Worm (Caenorhabditis elegans) whole organism, mixed stage, embryonic: Measurements from ENCODE around the gene fib-1.

Experiments used
- ces-1 ChIP-seq: fragments of 150-350 bp; optimal IDR thresholded peaks from 2 replicates; lab custom pipeline; 2014; ENCODE audit warnings: missing biosample characterization, missing genetic modification reagents, missing genetic modification characterization
- cnd-1 ChIP-seq: fragments of 200-800 bp; sonication (Bioruptor generic); optimal IDR thresholded peaks from 2 replicates; lab custom pipeline; 2018; ENCODE audit warnings: mild to moderate bottlenecking, missing genetic modification characterization, missing compliant biosample characterization
- hlh-1 ChIP-seq: fragments of 150-350 bp; optimal IDR thresholded peaks from 2 replicates; lab custom pipeline; 2014; ENCODE audit warnings: missing biosample characterization, missing genetic modification reagents, missing genetic modification characterization
- lin-32 ChIP-seq: fragments of 200-800 bp; sonication (Bioruptor generic); optimal IDR thresholded peaks from 2 replicates; lab custom pipeline; 2018; ENCODE audit warnings: mild to moderate bottlenecking, missing genetic modification characterization, missing compliant biosample characterization
- mab-5 ChIP-seq: fragments of 150-350 bp; optimal IDR thresholded peaks from 2 replicates; lab custom pipeline; 2014; ENCODE audit warnings: missing biosample characterization, missing genetic modification characterization
- nhr-12 ChIP-seq: fragments of 150-350 bp; optimal IDR thresholded peaks from 2 replicates; lab custom pipeline; 2014; ENCODE audit warnings: missing biosample characterization, missing genetic modification characterization
- nhr-2 ChIP-seq: fragments of 150-350 bp; optimal IDR thresholded peaks from 2 replicates; lab custom pipeline; 2014; ENCODE audit warnings: missing biosample characterization, missing genetic modification characterization
- nhr-237 ChIP-seq: fragments of 150-350 bp; optimal IDR thresholded peaks from 2 replicates; lab custom pipeline; 2014; ENCODE audit warnings: missing biosample characterization, missing genetic modification characterization
- nhr-76 ChIP-seq: sonication (generic microtip); optimal IDR thresholded peaks from 2 replicates; lab custom pipeline; 2017; ENCODE audit warnings: missing biosample characterization, missing genetic modification characterization
- snpc-4 ChIP-seq: fragments of 150-350 bp; optimal IDR thresholded peaks from 2 replicates; lab custom pipeline; 2014; ENCODE audit warnings: missing biosample characterization, missing genetic modification characterization
- tbx-8 ChIP-seq: fragments of 200-800 bp; sonication (Bioruptor generic); optimal IDR thresholded peaks from 2 replicates; lab custom pipeline; 2018; ENCODE audit warnings: mild to moderate bottlenecking, missing genetic modification characterization, moderate library complexity, missing compliant biosample characterization
- ztf-11 ChIP-seq: fragments of 150-350 bp; optimal IDR thresholded peaks from 2 replicates; lab custom pipeline; 2014; ENCODE audit warnings: missing biosample characterization, missing genetic modification characterization

ce11 chrV:14996236-14996635, 5.8 kb downstream of the fib-1 start, which contains the start of gene irld-14:
- TF ChIP-seq ztf-11 (tag; lab: Kevin White, UChicago) (no peak), ces-1 (no peak), nhr-237 (tag; lab: Kevin White, UChicago) (no peak), tbx-8 (no peak), nhr-2 (tag; lab: Kevin White, UChicago) (no peak), mab-5 (tag; lab: Kevin White, UChicago) (no peak), nhr-76 (tag; lab: Kevin White, UChicago) (no peak), cnd-1 (no peak), snpc-4 (tag; lab: Kevin White, UChicago) (no peak), hlh-1 (no peak), nhr-12 (tag; lab: Kevin White, UChicago) (no peak), lin-32 (GFP tag; lab: Kevin White, UChicago) (no peak)
